Fruit fly (Drosophila melanogaster) whole organism, embryonic: ENCODE data around the gene CG31816.

Source experiments
- C15 ChIP-seq: fragments of 200-800 bp; sonication (Bioruptor generic); IDR thresholded peaks from 3 replicates; pipeline ENCODE4 v1.3.6; 2022; ENCODE audit warnings: missing biosample characterization, missing genetic modification characterization
- CG10565 ChIP-seq: fragments of 200-800 bp; sonication (Bioruptor generic); optimal IDR thresholded peaks from 3 replicates; lab custom pipeline; 2016; ENCODE audit warnings: missing biosample characterization, mild to moderate bottlenecking, missing genetic modification characterization
- CG13123 ChIP-seq: fragments of 200-800 bp; sonication (Bioruptor generic); optimal IDR thresholded peaks from 2 replicates; lab custom pipeline; 2016; ENCODE audit warnings: missing biosample characterization, missing genetic modification characterization
- CG13296 ChIP-seq: fragments of 200-800 bp; sonication (Bioruptor generic); optimal IDR thresholded peaks from 3 replicates; lab custom pipeline; 2018; ENCODE audit warnings: missing biosample characterization, mild to moderate bottlenecking, missing genetic modification characterization
- CG14710 ChIP-seq: fragments of 200-800 bp; sonication (Bioruptor generic); optimal IDR thresholded peaks from 3 replicates; lab custom pipeline; 2019; ENCODE audit warnings: missing biosample characterization, mild to moderate bottlenecking, missing genetic modification characterization, moderate library complexity
- CG15479 ChIP-seq: fragments of 200-800 bp; sonication (Bioruptor generic); optimal IDR thresholded peaks from 3 replicates; lab custom pipeline; 2019; ENCODE audit warnings: missing biosample characterization, mild to moderate bottlenecking, missing genetic modification characterization, moderate library complexity
- CG17612 ChIP-seq: fragments of 200-800 bp; sonication (Bioruptor generic); IDR thresholded peaks from 2 replicates; pipeline ENCODE4 v1.3.6; 2022; ENCODE audit warnings: missing biosample characterization, missing genetic modification characterization
- CG2120 ChIP-seq: fragments of 200-800 bp; sonication (Bioruptor generic); optimal IDR thresholded peaks from 3 replicates; lab custom pipeline; 2016; ENCODE audit warnings: missing biosample characterization, missing genetic modification characterization
- CG31388 ChIP-seq: fragments of 200-800 bp; sonication (Bioruptor generic); optimal IDR thresholded peaks from 2 replicates; lab custom pipeline; 2016; ENCODE audit warnings: missing biosample characterization, missing genetic modification characterization
- CG32532 ChIP-seq: fragments of 200-800 bp; sonication (Bioruptor generic); IDR thresholded peaks from 2 replicates; pipeline ENCODE4 v1.3.6; 2022; ENCODE audit warnings: missing biosample characterization, missing genetic modification characterization
- CG32772 ChIP-seq: fragments of 200-800 bp; sonication (Bioruptor generic); IDR thresholded peaks from 2 replicates; pipeline ENCODE4 v1.3.6; 2022; ENCODE audit warnings: missing biosample characterization, missing genetic modification characterization
- CG3281 ChIP-seq: fragments of 200-800 bp; sonication (Bioruptor generic); optimal IDR thresholded peaks from 3 replicates; lab custom pipeline; 2017; ENCODE audit warnings: missing biosample characterization, mild to moderate bottlenecking, missing genetic modification characterization
- CG34376 ChIP-seq: fragments of 200-800 bp; sonication (Bioruptor generic); optimal IDR thresholded peaks from 2 replicates; lab custom pipeline; 2018; ENCODE audit warnings: missing biosample characterization, mild to moderate bottlenecking, missing genetic modification characterization
- CG42726 ChIP-seq: fragments of 200-800 bp; sonication (Bioruptor generic); IDR thresholded peaks from 2 replicates; pipeline ENCODE4 v1.3.6; 2022; ENCODE audit warnings: missing biosample characterization, missing genetic modification characterization; ENCODE audit not compliant: partially characterized antibody
- CG4360 ChIP-seq: fragments of 200-800 bp; sonication (Bioruptor generic); IDR thresholded peaks from 2 replicates; pipeline ENCODE4 v1.3.6; 2022; ENCODE audit warnings: missing biosample characterization, missing genetic modification characterization
- CG4617 ChIP-seq: fragments of 200-800 bp; sonication (Bioruptor generic); optimal IDR thresholded peaks from 3 replicates; lab custom pipeline; 2016; ENCODE audit warnings: missing biosample characterization, missing genetic modification characterization, borderline replicate concordance
- CG6175 ChIP-seq: fragments of 200-800 bp; sonication (Bioruptor generic); IDR thresholded peaks from 3 replicates; pipeline ENCODE4 v1.3.6; 2022; ENCODE audit warnings: missing biosample characterization, missing genetic modification characterization
- CG9797 ChIP-seq: fragments of 200-800 bp; sonication (Bioruptor generic); optimal IDR thresholded peaks from 3 replicates; lab custom pipeline; 2018; ENCODE audit warnings: missing biosample characterization, mild to moderate bottlenecking, missing genetic modification characterization
- Fer2 ChIP-seq: fragments of 200-800 bp; sonication (Bioruptor generic); optimal IDR thresholded peaks from 2 replicates; lab custom pipeline; 2018; ENCODE audit warnings: missing biosample characterization, mild to moderate bottlenecking, missing genetic modification characterization, moderate library complexity
- GATAe ChIP-seq: fragments of 200-800 bp; sonication (Bioruptor generic); conservative IDR thresholded peaks from 2 replicates; pipeline ENCODE4 v1.3.6; 2022; ENCODE audit warnings: missing biosample characterization, missing genetic modification characterization
- HLH3B ChIP-seq: fragments of 200-800 bp; sonication (Bioruptor generic); IDR thresholded peaks from 2 replicates; pipeline ENCODE4 v1.3.6; 2022; ENCODE audit warnings: missing biosample characterization, missing genetic modification characterization
- HmgZ ChIP-seq: fragments of 200-800 bp; sonication (Bioruptor generic); optimal IDR thresholded peaks from 2 replicates; lab custom pipeline; 2018; ENCODE audit warnings: missing biosample characterization, mild to moderate bottlenecking, missing genetic modification characterization
- Pdp1 ChIP-seq, 2 experiments: fragments of 200-800 bp; sonication (Bioruptor generic); optimal IDR thresholded peaks; 3 replicates each; lab custom pipeline; 2016; ENCODE audit warnings: missing biosample characterization in 2 of 2, missing genetic modification characterization in 2 of 2, mild to moderate bottlenecking in 1 of 2, moderate library complexity in 1 of 2
- bbx ChIP-seq: fragments of 200-800 bp; sonication (Bioruptor generic); IDR thresholded peaks from 2 replicates; pipeline ENCODE4 v1.3.6; 2022; ENCODE audit warnings: missing biosample characterization, missing genetic modification characterization; ENCODE audit not compliant: partially characterized antibody
- cwo ChIP-seq: fragments of 200-800 bp; sonication (Bioruptor generic); optimal IDR thresholded peaks from 3 replicates; lab custom pipeline; 2017; ENCODE audit warnings: missing biosample characterization, missing genetic modification characterization, mild to moderate bottlenecking, moderate library complexity, missing genetic modification reagents
- dan ChIP-seq: fragments of 200-800 bp; sonication (Bioruptor generic); IDR thresholded peaks from 2 replicates; pipeline ENCODE4 v1.3.6; 2022; ENCODE audit warnings: missing biosample characterization, missing genetic modification characterization
- ems ChIP-seq: fragments of 200-800 bp; sonication (Bioruptor generic); optimal IDR thresholded peaks from 3 replicates; lab custom pipeline; 2016; ENCODE audit warnings: missing biosample characterization, missing genetic modification characterization
- fd102C ChIP-seq: fragments of 200-800 bp; sonication (Bioruptor generic); optimal IDR thresholded peaks from 2 replicates; lab custom pipeline; 2018; ENCODE audit warnings: missing biosample characterization, mild to moderate bottlenecking, missing genetic modification characterization, moderate library complexity
- gsb-n ChIP-seq: fragments of 200-800 bp; sonication (Bioruptor generic); optimal IDR thresholded peaks from 3 replicates; lab custom pipeline; 2018; ENCODE audit warnings: missing biosample characterization, mild to moderate bottlenecking, missing genetic modification characterization
- hkb ChIP-seq, 2 experiments: fragments of 200-800 bp in 1 of 2; fragments of >200 bp in 1 of 2; sonication (Bioruptor generic) in 1 of 2; IDR thresholded peaks in 1 of 2; optimal IDR thresholded peaks in 1 of 2; 2 replicates each; pipeline versions ENCODE4 v1.3.6 to Lab custom; 2017 to 2022; ENCODE audit warnings: missing biosample characterization in 1 of 2, missing genetic modification characterization in 1 of 2
- jing ChIP-seq: fragments of 200-800 bp; sonication (Bioruptor generic); optimal IDR thresholded peaks from 2 replicates; lab custom pipeline; 2018; ENCODE audit warnings: missing biosample characterization, mild to moderate bottlenecking, missing genetic modification characterization
- lov ChIP-seq, 2 experiments: fragments of 200-800 bp in 1 of 2; fragments of >200 bp in 1 of 2; sonication (Bioruptor generic) in 1 of 2; IDR thresholded peaks in 1 of 2; optimal IDR thresholded peaks in 1 of 2; 2 replicates in 1 of 2; 3 replicates in 1 of 2; pipeline versions ENCODE4 v1.3.6 to Lab custom; 2017 to 2022; ENCODE audit warnings: missing biosample characterization in 1 of 2, missing genetic modification characterization in 1 of 2
- mirr ChIP-seq: fragments of 200-800 bp; sonication (Bioruptor generic); optimal IDR thresholded peaks from 3 replicates; lab custom pipeline; 2018; ENCODE audit warnings: missing biosample characterization, mild to moderate bottlenecking, missing genetic modification characterization
- mld ChIP-seq: fragments of 200-800 bp; sonication (Bioruptor generic); IDR thresholded peaks from 3 replicates; pipeline ENCODE4 v1.3.6; 2022; ENCODE audit warnings: missing biosample characterization, missing genetic modification characterization; ENCODE audit not compliant: partially characterized antibody
- nom ChIP-seq: fragments of 200-800 bp; sonication (Bioruptor generic); optimal IDR thresholded peaks from 2 replicates; lab custom pipeline; 2017; ENCODE audit warnings: missing biosample characterization, missing genetic modification characterization, mild to moderate bottlenecking, moderate library complexity, missing genetic modification reagents
- pita ChIP-seq: fragments of 200-800 bp; sonication (Bioruptor generic); optimal IDR thresholded peaks from 2 replicates; lab custom pipeline; 2017; ENCODE audit warnings: missing biosample characterization, mild to moderate bottlenecking, missing genetic modification characterization
- pnt ChIP-seq: fragments of 200-800 bp; sonication (Bioruptor generic); optimal IDR thresholded peaks from 3 replicates; lab custom pipeline; 2016; ENCODE audit warnings: missing biosample characterization, missing genetic modification characterization
- rib ChIP-seq: fragments of 200-800 bp; sonication (Bioruptor generic); IDR thresholded peaks from 2 replicates; pipeline ENCODE4 v1.3.6; 2022; ENCODE audit warnings: missing biosample characterization, missing genetic modification characterization
- sd ChIP-seq: fragments of 200-800 bp; sonication (Bioruptor generic); optimal IDR thresholded peaks from 3 replicates; lab custom pipeline; 2018; ENCODE audit warnings: missing biosample characterization, mild to moderate bottlenecking, missing genetic modification characterization, moderate library complexity
- sens ChIP-seq: fragments of 200-800 bp; sonication (Bioruptor generic); peaks from one replicate; lab custom pipeline; 2016; ENCODE audit warnings: missing biosample characterization, missing genetic modification characterization
- slbo ChIP-seq: fragments of 200-800 bp; sonication (Bioruptor generic); IDR thresholded peaks from 2 replicates; pipeline ENCODE4 v1.3.6; 2022; ENCODE audit warnings: missing biosample characterization, missing genetic modification characterization
- slp2 ChIP-seq: fragments of 200-800 bp; sonication (Bioruptor generic); optimal IDR thresholded peaks from 2 replicates; lab custom pipeline; 2016; ENCODE audit warnings: missing biosample characterization, missing genetic modification characterization
- so ChIP-seq: fragments of 200-800 bp; sonication (Bioruptor generic); IDR thresholded peaks from 3 replicates; pipeline ENCODE4 v1.3.6; 2022; ENCODE audit warnings: missing biosample characterization, missing genetic modification characterization
- ssp ChIP-seq: fragments of 200-800 bp; sonication (Bioruptor generic); IDR thresholded peaks from 2 replicates; pipeline ENCODE4 v1.3.6; 2022; ENCODE audit warnings: missing biosample characterization, missing genetic modification characterization
- sug ChIP-seq: fragments of 200-800 bp; optimal IDR thresholded peaks from 2 replicates; lab custom pipeline; 2019; ENCODE audit warnings: missing biosample characterization, mild to moderate bottlenecking, missing genetic modification characterization, moderate library complexity
- trem ChIP-seq: fragments of 200-800 bp; optimal IDR thresholded peaks from 3 replicates; lab custom pipeline; 2019; ENCODE audit warnings: missing biosample characterization, mild to moderate bottlenecking, missing genetic modification characterization, moderate library complexity
- tx ChIP-seq: fragments of 200-800 bp; sonication (Bioruptor generic); optimal IDR thresholded peaks from 2 replicates; lab custom pipeline; 2016; ENCODE audit warnings: missing biosample characterization, missing genetic modification characterization
- zf30C ChIP-seq: fragments of 200-800 bp; sonication (Bioruptor generic); optimal IDR thresholded peaks from 3 replicates; lab custom pipeline; 2018; ENCODE audit warnings: missing biosample characterization, mild to moderate bottlenecking, missing genetic modification characterization

Gene CG31816

dm6 chr2L:16529485-16530413, 12.6 kb upstream of the CG31816 start (continued):
- no peak for TF ChIP-seq CG31388 (GFP tag; lab: Kevin White, UChicago)
- TF ChIP-seq bbx, result no peak
- TF ChIP-seq CG17612 (GFP tag; lab: Robert Waterston, UW), result no peak
- no peak for TF ChIP-seq HLH3B (GFP tag; lab: Robert Waterston, UW)
- TF ChIP-seq mirr, result peak; percentile 48
- TF ChIP-seq slbo (GFP tag; lab: Robert Waterston, UW), result no peak
- TF ChIP-seq Fer2, result no peak
- TF ChIP-seq C15 (GFP tag; lab: Robert Waterston, UW), result no peak
- TF ChIP-seq HmgZ (tag; lab: Kevin White, UChicago), result peak; percentile 16
- TF ChIP-seq cwo (GFP tag; lab: Kevin White, UChicago), result peak; percentile 74
- TF ChIP-seq CG4617, result no peak
- no peak for TF ChIP-seq CG10565 (GFP tag; lab: Kevin White, UChicago)
- peak; percentile 33; the same call in 1 of the 2 replicates for TF ChIP-seq CG32532
- no peak for TF ChIP-seq jing (GFP tag; lab: Kevin White, UChicago)
- no peak for TF ChIP-seq ssp
- no peak for TF ChIP-seq lov (optimal IDR thresholded peaks at IDR 0.05; lab: Kevin White, UChicago)
- no peak for TF ChIP-seq lov (GFP tag; IDR thresholded peaks at IDR 0.05; lab: Robert Waterston, UW)
- TF ChIP-seq CG9797, result no peak
- TF ChIP-seq mld (GFP tag; lab: Robert Waterston, UW), result no peak
- no peak for TF ChIP-seq zf30C (GFP tag; lab: Kevin White, UChicago)
- TF ChIP-seq ems, result no peak
- TF ChIP-seq CG14710, result no peak
- TF ChIP-seq sug, result peak; percentile 49
- TF ChIP-seq fd102C, result no peak
- TF ChIP-seq sd (tag; lab: Kevin White, UChicago), result peak; percentile 73
- TF ChIP-seq CG34376 (GFP tag; lab: Kevin White, UChicago), result peak; percentile 21
- TF ChIP-seq sens (GFP tag; lab: Kevin White, UChicago), result peak; percentile 54
- TF ChIP-seq pnt (GFP tag; lab: Kevin White, UChicago), result no peak
- TF ChIP-seq CG32772 (GFP tag; lab: Robert Waterston, UW), result no peak
- TF ChIP-seq gsb-n (tag; lab: Kevin White, UChicago), result no peak
- no peak for TF ChIP-seq CG2120
- TF ChIP-seq pita (GFP tag; lab: Kevin White, UChicago), result no peak
- TF ChIP-seq CG6175 (GFP tag; lab: Robert Waterston, UW), result peak; percentile 68; the same call in 2 of the 3 replicates
- peak in 1 of 2 experiments; percentile 53 for TF ChIP-seq Pdp1 (GFP tag; optimal IDR thresholded peaks at IDR 0.05; lab: Kevin White, UChicago)
- no peak for TF ChIP-seq CG15479
- no peak for TF ChIP-seq slp2 (GFP tag; lab: Kevin White, UChicago)
- TF ChIP-seq hkb (optimal IDR thresholded peaks at IDR 0.05; lab: Kevin White, UChicago), result no peak
- TF ChIP-seq hkb (GFP tag; IDR thresholded peaks at IDR 0.05; lab: Robert Waterston, UW), result no peak
- peak; percentile 74; the same call in 1 of the 2 replicates for TF ChIP-seq rib (GFP tag; lab: Robert Waterston, UW)
- no peak for TF ChIP-seq trem
- TF ChIP-seq CG13123 (GFP tag; lab: Kevin White, UChicago), result no peak
- no peak for TF ChIP-seq CG3281 (GFP tag; lab: Kevin White, UChicago)
- no peak for TF ChIP-seq dan (GFP tag; lab: Robert Waterston, UW)
- peak; percentile 0 for TF ChIP-seq CG13296
- peak; percentile 37 for TF ChIP-seq nom (GFP tag; lab: Kevin White, UChicago)
- no peak for TF ChIP-seq GATAe (GFP tag; lab: Robert Waterston, UW)
- TF ChIP-seq so, result no peak
- TF ChIP-seq tx (GFP tag; lab: Kevin White, UChicago), result no peak
- TF ChIP-seq CG42726 (GFP tag; lab: Robert Waterston, UW), result no peak
- no peak for TF ChIP-seq CG4360 (GFP tag; lab: Robert Waterston, UW)
